Fruit fly (Drosophila melanogaster) whole organism, embryonic: Measurements from ENCODE around the gene Gart.
A peak's percentile ranks its signal among the peaks of the same experiment; 100 is the strongest.

ENCODE experiments used
- Adf1 ChIP-seq: fragments of 200-800 bp; sonication (Bioruptor generic); IDR thresholded peaks from 2 replicates; pipeline ENCODE4 v1.3.6; 2022; ENCODE audit warnings: missing biosample characterization, missing genetic modification characterization
- B-H2 ChIP-seq: fragments of 200-800 bp; sonication (Bioruptor generic); optimal IDR thresholded peaks from 2 replicates; lab custom pipeline; 2018; ENCODE audit warnings: missing biosample characterization, mild to moderate bottlenecking, missing genetic modification characterization
- CG10209 ChIP-seq: fragments of 200-800 bp; sonication (Bioruptor generic); optimal IDR thresholded peaks from 3 replicates; lab custom pipeline; 2017; ENCODE audit warnings: missing biosample characterization, mild to moderate bottlenecking, missing genetic modification characterization, missing genetic modification reagents
- CG11085 ChIP-seq: fragments of 200-800 bp; sonication (Bioruptor generic); IDR thresholded peaks from 2 replicates; pipeline ENCODE4 v1.3.6; 2022; ENCODE audit warnings: missing biosample characterization, missing genetic modification characterization
- CG11247 ChIP-seq: fragments of 200-800 bp; sonication (Bioruptor generic); IDR thresholded peaks from 2 replicates; pipeline ENCODE4 v1.3.6; 2022; ENCODE audit warnings: missing biosample characterization, missing genetic modification characterization
- CG12071 ChIP-seq: fragments of 200-800 bp; sonication (Bioruptor generic); optimal IDR thresholded peaks from 3 replicates; lab custom pipeline; 2018; ENCODE audit warnings: missing biosample characterization, mild to moderate bottlenecking, missing genetic modification characterization
- CG13424 ChIP-seq: fragments of 200-800 bp; sonication (Bioruptor generic); optimal IDR thresholded peaks from 2 replicates; lab custom pipeline; 2019; ENCODE audit warnings: missing biosample characterization, mild to moderate bottlenecking, missing genetic modification characterization, moderate library complexity
- CG17186 ChIP-seq: fragments of 200-800 bp; sonication (Bioruptor generic); optimal IDR thresholded peaks from 3 replicates; lab custom pipeline; 2017; ENCODE audit warnings: missing biosample characterization, missing genetic modification reagents, missing genetic modification characterization
- CG17612 ChIP-seq: fragments of 200-800 bp; sonication (Bioruptor generic); IDR thresholded peaks from 2 replicates; pipeline ENCODE4 v1.3.6; 2022; ENCODE audit warnings: missing biosample characterization, missing genetic modification characterization
- CG17829 ChIP-seq: fragments of 200-800 bp; optimal IDR thresholded peaks from 2 replicates; lab custom pipeline; 2019; ENCODE audit warnings: missing biosample characterization, mild to moderate bottlenecking, missing genetic modification characterization, moderate library complexity
- CG30431 ChIP-seq: fragments of 200-800 bp; sonication (Bioruptor generic); optimal IDR thresholded peaks from 2 replicates; lab custom pipeline; 2017; ENCODE audit warnings: missing biosample characterization, missing genetic modification characterization
- CG32767 ChIP-seq: fragments of 200-800 bp; sonication (Bioruptor generic); IDR thresholded peaks from 2 replicates; pipeline ENCODE4 v1.3.6; 2022; ENCODE audit warnings: missing biosample characterization, missing genetic modification characterization
- CG3995 ChIP-seq: fragments of 200-800 bp; sonication (Bioruptor generic); optimal IDR thresholded peaks from 3 replicates; lab custom pipeline; 2016; ENCODE audit warnings: missing biosample characterization, missing genetic modification characterization
- CG4730 ChIP-seq: fragments of 200-800 bp; sonication (Bioruptor generic); IDR thresholded peaks from 2 replicates; pipeline ENCODE4 v1.3.6; 2022; ENCODE audit warnings: missing biosample characterization, missing genetic modification characterization
- CG4820 ChIP-seq: fragments of 200-800 bp; sonication (Bioruptor generic); optimal IDR thresholded peaks from 3 replicates; lab custom pipeline; 2016; ENCODE audit warnings: missing biosample characterization, missing genetic modification characterization
- CG5180 ChIP-seq: fragments of 200-800 bp; sonication (Bioruptor generic); optimal IDR thresholded peaks from 3 replicates; lab custom pipeline; 2017; ENCODE audit warnings: missing biosample characterization, missing genetic modification characterization, mild to moderate bottlenecking, moderate library complexity, missing genetic modification reagents
- CG6765 ChIP-seq: fragments of 200-800 bp; sonication (Bioruptor generic); optimal IDR thresholded peaks from 3 replicates; lab custom pipeline; 2017; ENCODE audit warnings: missing biosample characterization, mild to moderate bottlenecking, missing genetic modification characterization
- CG7839 ChIP-seq: fragments of 200-800 bp; sonication (Bioruptor generic); optimal IDR thresholded peaks from 3 replicates; lab custom pipeline; 2018; ENCODE audit warnings: missing biosample characterization, mild to moderate bottlenecking, missing genetic modification characterization, moderate library complexity
- CG8478 ChIP-seq: fragments of >200 bp; optimal IDR thresholded peaks from 2 replicates; lab custom pipeline; 2018
- D19A ChIP-seq: fragments of 200-800 bp; optimal IDR thresholded peaks from 3 replicates; lab custom pipeline; 2019; ENCODE audit warnings: missing biosample characterization, mild to moderate bottlenecking, missing genetic modification characterization, moderate library complexity
- Dip3 ChIP-seq: fragments of 200-800 bp; sonication (Bioruptor generic); optimal IDR thresholded peaks from 3 replicates; lab custom pipeline; 2016; ENCODE audit warnings: missing biosample characterization, missing genetic modification characterization
- Dp ChIP-seq: fragments of 200-800 bp; sonication (Bioruptor generic); optimal IDR thresholded peaks from 2 replicates; lab custom pipeline; 2018; ENCODE audit warnings: missing biosample characterization, mild to moderate bottlenecking, missing genetic modification characterization, moderate library complexity
- Dref ChIP-seq: fragments of 200-800 bp; sonication (Bioruptor generic); IDR thresholded peaks from 2 replicates; pipeline ENCODE4 v1.3.6; 2022; ENCODE audit warnings: missing biosample characterization, missing genetic modification characterization
- Opbp ChIP-seq: fragments of 200-800 bp; sonication (Bioruptor generic); IDR thresholded peaks from 3 replicates; pipeline ENCODE4 v1.3.6; 2022; ENCODE audit warnings: missing biosample characterization, missing genetic modification characterization; ENCODE audit not compliant: partially characterized antibody
- ab ChIP-seq: fragments of 200-800 bp; sonication (Bioruptor generic); optimal IDR thresholded peaks from 2 replicates; lab custom pipeline; 2016; ENCODE audit warnings: missing biosample characterization, missing genetic modification characterization
- ap ChIP-seq: fragments of 200-800 bp; sonication (Bioruptor generic); IDR thresholded peaks from 2 replicates; pipeline ENCODE4 v1.3.6; 2022; ENCODE audit warnings: missing biosample characterization, missing genetic modification characterization
- ash1 ChIP-seq: fragments of 200-800 bp; sonication (Bioruptor generic); optimal IDR thresholded peaks from 2 replicates; lab custom pipeline; 2018; ENCODE audit warnings: missing biosample characterization, mild to moderate bottlenecking, missing genetic modification characterization
- az2 ChIP-seq: fragments of 200-800 bp; sonication (Bioruptor generic); optimal IDR thresholded peaks from 3 replicates; lab custom pipeline; 2016; ENCODE audit warnings: missing biosample characterization, missing genetic modification characterization
- cg ChIP-seq: fragments of 200-800 bp; sonication (Bioruptor generic); optimal IDR thresholded peaks from 3 replicates; lab custom pipeline; 2019; ENCODE audit warnings: missing biosample characterization, mild to moderate bottlenecking, missing genetic modification characterization, moderate library complexity
- chm ChIP-seq: fragments of 200-800 bp; sonication (Bioruptor generic); IDR thresholded peaks from 2 replicates; pipeline ENCODE4 v1.3.6; 2022; ENCODE audit warnings: missing biosample characterization, missing genetic modification characterization
- corto ChIP-seq: fragments of 200-800 bp; sonication (Bioruptor generic); optimal IDR thresholded peaks from 2 replicates; lab custom pipeline; 2016; ENCODE audit warnings: missing biosample characterization, mild to moderate bottlenecking, missing genetic modification characterization, moderate library complexity
- crp ChIP-seq, 2 experiments: fragments of 200-800 bp; sonication (Bioruptor generic); optimal IDR thresholded peaks; 2 replicates in 1 of 2; 3 replicates in 1 of 2; lab custom pipeline; 2017; ENCODE audit warnings: missing biosample characterization in 2 of 2, missing genetic modification characterization in 2 of 2, mild to moderate bottlenecking in 1 of 2, moderate library complexity in 1 of 2
- dimm ChIP-seq: fragments of 200-800 bp; sonication (Bioruptor generic); IDR thresholded peaks from 2 replicates; pipeline ENCODE4 v1.3.6; 2022; ENCODE audit warnings: missing biosample characterization, missing genetic modification characterization
- kay ChIP-seq: fragments of 200-800 bp; sonication (Bioruptor generic); optimal IDR thresholded peaks from 2 replicates; lab custom pipeline; 2016; ENCODE audit warnings: missing biosample characterization, missing genetic modification characterization
- nmo ChIP-seq: fragments of 200-800 bp; sonication (Bioruptor generic); optimal IDR thresholded peaks from 2 replicates; lab custom pipeline; 2018; ENCODE audit warnings: missing biosample characterization, mild to moderate bottlenecking, missing genetic modification characterization, moderate library complexity
- pita ChIP-seq: fragments of 200-800 bp; sonication (Bioruptor generic); optimal IDR thresholded peaks from 2 replicates; lab custom pipeline; 2017; ENCODE audit warnings: missing biosample characterization, mild to moderate bottlenecking, missing genetic modification characterization
- sc ChIP-seq, 3 experiments: fragments of >200 bp in 2 of 3; fragments of 200-800 bp in 1 of 3; sonication (Bioruptor generic) in 1 of 3; optimal IDR thresholded peaks; 2 replicates in 2 of 3; 3 replicates in 1 of 3; lab custom pipeline; 2017; ENCODE audit warnings: mild to moderate bottlenecking in 1 of 3, missing biosample characterization in 1 of 3, missing genetic modification characterization in 1 of 3, missing genetic modification reagents in 1 of 3
- sd ChIP-seq: fragments of 200-800 bp; sonication (Bioruptor generic); optimal IDR thresholded peaks from 3 replicates; lab custom pipeline; 2018; ENCODE audit warnings: missing biosample characterization, mild to moderate bottlenecking, missing genetic modification characterization, moderate library complexity
- sqz ChIP-seq: fragments of 200-800 bp; sonication (Bioruptor generic); optimal IDR thresholded peaks from 3 replicates; lab custom pipeline; 2018; ENCODE audit warnings: missing biosample characterization, mild to moderate bottlenecking, missing genetic modification characterization
- sr ChIP-seq: fragments of 200-800 bp; sonication (Bioruptor generic); IDR thresholded peaks from 3 replicates; pipeline ENCODE4 v1.3.6; 2022; ENCODE audit warnings: missing biosample characterization, missing genetic modification characterization
- zen2 ChIP-seq: fragments of 200-800 bp; sonication (Bioruptor generic); IDR thresholded peaks from 3 replicates; pipeline ENCODE4 v1.3.6; 2022; ENCODE audit warnings: missing biosample characterization, missing genetic modification characterization; ENCODE audit not compliant: partially characterized antibody

Gene Gart

DNA sequence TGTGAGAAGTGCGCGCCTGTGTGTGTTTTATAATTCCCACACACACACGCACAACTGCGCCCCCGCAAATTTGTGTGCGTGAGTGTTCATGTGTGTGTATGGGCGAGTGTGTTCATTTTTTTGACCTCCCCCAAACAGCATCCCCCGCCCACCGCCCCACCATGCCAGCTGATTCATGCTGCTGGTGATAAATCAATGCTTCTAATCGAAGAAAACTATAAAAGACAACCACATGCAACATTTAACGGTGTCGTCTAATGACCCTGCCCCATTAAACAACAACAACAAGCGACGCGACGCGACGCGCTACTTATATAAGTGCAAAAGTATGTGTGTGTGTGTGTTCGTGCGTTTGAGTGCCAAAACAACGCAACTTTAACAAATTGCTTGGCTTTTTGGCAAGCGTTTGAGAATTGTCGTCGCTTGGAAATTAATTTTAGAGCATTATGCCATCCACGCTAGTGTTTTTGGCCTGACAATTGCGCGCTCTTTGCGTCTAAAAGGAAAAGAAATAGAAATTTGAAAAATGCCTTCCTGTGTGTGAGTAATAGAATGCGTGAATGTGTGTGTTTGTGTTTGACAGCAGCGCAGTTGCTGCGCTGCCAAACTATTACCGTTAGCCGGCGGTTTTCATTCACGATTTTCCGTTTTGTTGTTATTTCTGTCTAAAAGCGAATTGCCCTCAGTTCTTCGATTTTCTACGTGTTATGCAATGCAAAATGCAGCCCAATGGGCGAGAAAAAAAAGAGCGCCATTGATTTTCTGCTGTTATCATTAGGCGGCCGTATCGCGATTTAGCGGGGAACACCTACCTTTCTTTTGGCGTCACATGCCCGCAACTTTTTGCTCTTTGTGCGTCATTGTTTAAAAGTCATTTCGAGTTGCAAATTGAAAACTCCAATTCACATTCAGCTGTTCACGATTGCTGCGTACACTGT, 15.0 kb upstream of the Gart start (continued):
- TF ChIP-seq ash1 (GFP tag; lab: Kevin White, UChicago) (peak; percentile 21), CG8478 (lab: Kevin White, UChicago) (no peak), crp (GFP tag; optimal IDR thresholded peaks at IDR 0.05; lab: Kevin White, UChicago) (peak in 1 of 2 experiments; percentile 46), CG11085 (GFP tag; lab: Robert Waterston, UW) (no peak), cg (GFP tag; lab: Kevin White, UChicago) (peak; percentile 94), CG3995 (GFP tag; lab: Kevin White, UChicago) (no peak), CG6765 (GFP tag; lab: Kevin White, UChicago) (no peak), dimm (GFP tag; lab: Robert Waterston, UW) (no peak), ab (no peak), CG11247 (GFP tag; lab: Robert Waterston, UW) (no peak), sd (no peak), zen2 (GFP tag; lab: Robert Waterston, UW) (no peak), CG32767 (GFP tag; lab: Robert Waterston, UW) (no peak), pita (GFP tag; lab: Kevin White, UChicago) (no peak), Dref (no peak), Adf1 (GFP tag; lab: Robert Waterston, UW) (peak; percentile 79), az2 (no peak), CG5180 (GFP tag; lab: Kevin White, UChicago) (no peak), sc (optimal IDR thresholded peaks at IDR 0.05; lab: Kevin White, UChicago) (no peak), sc (GFP tag; optimal IDR thresholded peaks at IDR 0.05; lab: Kevin White, UChicago) (no peak), CG13424 (tag; lab: Kevin White, UChicago) (no peak), corto (no peak), CG4820 (no peak), CG4730 (no peak), ap (GFP tag; lab: Robert Waterston, UW) (no peak), Dp (GFP tag; lab: Kevin White, UChicago) (no peak), B-H2 (no peak), CG30431 (GFP tag; lab: Kevin White, UChicago) (no peak), CG10209 (no peak), chm (GFP tag; lab: Robert Waterston, UW) (0 out of 2 replicates have a peak, but pooled peaks have one; percentile 38), sqz (GFP tag; lab: Kevin White, UChicago) (peak; percentile 41), CG17829 (tag; lab: Kevin White, UChicago) (no peak), Opbp (no peak), CG12071 (GFP tag; lab: Kevin White, UChicago) (no peak), kay (GFP tag; lab: Kevin White, UChicago) (peak; percentile 27), Dip3 (no peak), nmo (GFP tag; lab: Kevin White, UChicago) (no peak), CG7839 (tag; lab: Kevin White, UChicago) (no peak), D19A (tag; lab: Kevin White, UChicago) (no peak), CG17612 (no peak), CG17186 (GFP tag; lab: Kevin White, UChicago) (no peak), sr (GFP tag; lab: Robert Waterston, UW) (peak; percentile 96)
